Worm (Caenorhabditis elegans) whole organism, L3 larva: Measurements from ENCODE around the gene F42E11.3.

ENCODE experiments used
- ZK546.5 ChIP-seq: sonication (generic microtip); optimal IDR thresholded peaks from 2 replicates; lab custom pipeline; 2017; ENCODE audit warnings: missing biosample characterization, missing genetic modification characterization
- aly-2 ChIP-seq: fragments of 150-350 bp; optimal IDR thresholded peaks from 2 replicates; lab custom pipeline; 2014; ENCODE audit warnings: missing biosample characterization, missing genetic modification characterization
- ceh-16 ChIP-seq: sonication (generic microtip); optimal IDR thresholded peaks from 2 replicates; lab custom pipeline; 2017; ENCODE audit warnings: missing biosample characterization, missing genetic modification characterization
- ceh-82 ChIP-seq: fragments of 150-350 bp; optimal IDR thresholded peaks from 2 replicates; lab custom pipeline; 2014; ENCODE audit warnings: missing biosample characterization, missing genetic modification characterization
- ceh-9 ChIP-seq: sonication (generic microtip); optimal IDR thresholded peaks from 2 replicates; lab custom pipeline; 2018; ENCODE audit warnings: missing biosample characterization, missing genetic modification characterization
- egl-5 ChIP-seq: fragments of 150-350 bp; optimal IDR thresholded peaks from 2 replicates; lab custom pipeline; 2017; ENCODE audit warnings: missing biosample characterization, missing genetic modification reagents, missing genetic modification characterization, inconsistent platforms
- elt-1 ChIP-seq: fragments of 150-350 bp; optimal IDR thresholded peaks from 2 replicates; lab custom pipeline; 2014; ENCODE audit warnings: missing biosample characterization, missing genetic modification characterization
- elt-2 ChIP-seq: sonication (generic microtip); optimal IDR thresholded peaks from 2 replicates; lab custom pipeline; 2016; ENCODE audit warnings: missing genetic modification reagents, mild to moderate bottlenecking, missing genetic modification characterization, missing compliant biosample characterization
- elt-3 ChIP-seq, 3 experiments: fragments of 150-350 bp in 1 of 3; sonication (generic microtip) in 2 of 3; optimal IDR thresholded peaks; 2 replicates in 2 of 3; 4 replicates in 1 of 3; lab custom pipeline; 2014 to 2017; ENCODE audit warnings: missing biosample characterization in 3 of 3, missing genetic modification characterization in 3 of 3
- fkh-10 ChIP-seq: sonication (generic microtip); optimal IDR thresholded peaks from 2 replicates; lab custom pipeline; 2017; ENCODE audit warnings: missing biosample characterization, missing genetic modification reagents, missing genetic modification characterization
- hmg-11 ChIP-seq: sonication (generic microtip); optimal IDR thresholded peaks from 2 replicates; lab custom pipeline; 2016; ENCODE audit warnings: missing genetic modification characterization, missing compliant biosample characterization
- jun-1 ChIP-seq: fragments of 150-350 bp; optimal IDR thresholded peaks from 2 replicates; lab custom pipeline; 2014; ENCODE audit warnings: missing biosample characterization, missing genetic modification reagents, missing genetic modification characterization
- lin-15B ChIP-seq: fragments of 150-350 bp; optimal IDR thresholded peaks from 2 replicates; lab custom pipeline; 2014; ENCODE audit warnings: missing biosample characterization, missing genetic modification characterization
- lsy-12 ChIP-seq: sonication (generic microtip); optimal IDR thresholded peaks from 2 replicates; lab custom pipeline; 2016; ENCODE audit warnings: mild to moderate bottlenecking, missing genetic modification characterization, missing compliant biosample characterization
- mdl-1 ChIP-seq: fragments of 150-350 bp; optimal IDR thresholded peaks from 2 replicates; lab custom pipeline; 2014; ENCODE audit warnings: missing biosample characterization, missing genetic modification characterization
- mml-1 ChIP-seq: fragments of 150-350 bp; sonication (generic microtip); optimal IDR thresholded peaks from 3 replicates; lab custom pipeline; 2014; ENCODE audit warnings: missing biosample characterization, missing genetic modification characterization
- nfya-1 ChIP-seq: sonication (generic microtip); optimal IDR thresholded peaks from 2 replicates; lab custom pipeline; 2017; ENCODE audit warnings: missing genetic modification characterization, mild to moderate bottlenecking, missing compliant biosample characterization, antibody characterized with exemption, moderate library complexity; ENCODE audit not compliant: insufficient read depth
- nhr-11 ChIP-seq: fragments of 150-350 bp; optimal IDR thresholded peaks from 2 replicates; lab custom pipeline; 2014; ENCODE audit warnings: missing biosample characterization, missing genetic modification characterization
- nhr-12 ChIP-seq: fragments of 150-350 bp; optimal IDR thresholded peaks from 2 replicates; lab custom pipeline; 2014; ENCODE audit warnings: missing biosample characterization, missing genetic modification characterization
- nhr-23 ChIP-seq: fragments of 150-350 bp; optimal IDR thresholded peaks from 2 replicates; lab custom pipeline; 2014; ENCODE audit warnings: missing biosample characterization, missing genetic modification reagents, missing genetic modification characterization
- nhr-237 ChIP-seq: fragments of 150-350 bp; optimal IDR thresholded peaks from 2 replicates; lab custom pipeline; 2014; ENCODE audit warnings: missing biosample characterization, missing genetic modification characterization
- nhr-25 ChIP-seq: sonication (generic microtip); optimal IDR thresholded peaks from 2 replicates; lab custom pipeline; 2017; ENCODE audit warnings: missing biosample characterization, missing genetic modification characterization
- nhr-28 ChIP-seq: fragments of 150-350 bp; optimal IDR thresholded peaks from 2 replicates; lab custom pipeline; 2014; ENCODE audit warnings: missing biosample characterization, missing genetic modification characterization
- nhr-43 ChIP-seq: sonication (generic microtip); optimal IDR thresholded peaks from 2 replicates; lab custom pipeline; 2016; ENCODE audit warnings: mild to moderate bottlenecking, missing genetic modification characterization, missing compliant biosample characterization; ENCODE audit not compliant: poor library complexity, severe bottlenecking
- nhr-67 ChIP-seq: fragments of 150-350 bp; optimal IDR thresholded peaks from 2 replicates; lab custom pipeline; 2014; ENCODE audit warnings: missing biosample characterization, missing genetic modification characterization
- pha-4 ChIP-seq: fragments of 150-350 bp; optimal IDR thresholded peaks from 2 replicates; lab custom pipeline; 2014; ENCODE audit warnings: missing biosample characterization, missing genetic modification reagents, missing genetic modification characterization
- pqm-1 ChIP-seq: fragments of 150-350 bp; optimal IDR thresholded peaks from 2 replicates; lab custom pipeline; 2017; ENCODE audit warnings: missing biosample characterization, missing genetic modification characterization, inconsistent platforms
- sea-2 ChIP-seq: fragments of 150-350 bp; sonication (generic microtip); optimal IDR thresholded peaks from 4 replicates; lab custom pipeline; 2014; ENCODE audit warnings: missing biosample characterization, missing genetic modification reagents, missing genetic modification characterization
- skn-1 ChIP-seq: fragments of 150-350 bp; optimal IDR thresholded peaks from 2 replicates; lab custom pipeline; 2014; ENCODE audit warnings: missing biosample characterization, missing genetic modification characterization
- snpc-4 ChIP-seq: fragments of 150-350 bp; optimal IDR thresholded peaks from 2 replicates; lab custom pipeline; 2014; ENCODE audit warnings: missing biosample characterization, missing genetic modification characterization
- tbx-2 ChIP-seq: sonication (generic microtip); optimal IDR thresholded peaks from 2 replicates; lab custom pipeline; 2016; ENCODE audit warnings: mild to moderate bottlenecking, missing genetic modification characterization, missing compliant biosample characterization
- unc-39 ChIP-seq: sonication (generic microtip); optimal IDR thresholded peaks from 4 replicates; lab custom pipeline; 2017; ENCODE audit warnings: missing biosample characterization, missing genetic modification characterization
- unc-62 ChIP-seq: fragments of 150-350 bp; sonication (generic microtip); optimal IDR thresholded peaks from 4 replicates; lab custom pipeline; 2014; ENCODE audit warnings: missing biosample characterization, missing genetic modification reagents, missing genetic modification characterization
- zag-1 ChIP-seq: fragments of 150-350 bp; optimal IDR thresholded peaks from 2 replicates; lab custom pipeline; 2014; ENCODE audit warnings: missing biosample characterization, missing genetic modification characterization
- ztf-11 ChIP-seq: fragments of 150-350 bp; optimal IDR thresholded peaks from 2 replicates; lab custom pipeline; 2014; ENCODE audit warnings: missing biosample characterization, missing genetic modification characterization
- ztf-4 ChIP-seq: fragments of 150-350 bp; optimal IDR thresholded peaks from 2 replicates; lab custom pipeline; 2014; ENCODE audit warnings: missing biosample characterization, missing genetic modification characterization

Gene F42E11.3

ce11 chrX:11375509-11375908 is at the start of gene F42E11.3:
Gene F42E11.3 (minus strand): TSS chrX:11375609.
- TF ChIP-seq nhr-43 (no peak), nhr-237 (no peak), sea-2 (GFP tag; lab: Kevin White, UChicago) (no peak), mml-1 (no peak), nhr-67 (no peak), snpc-4 (no peak), aly-2 (no peak), nfya-1 (no peak), ceh-82 (no peak), tbx-2 (tag; lab: Kevin White, UChicago) (no peak), fkh-10 (GFP tag; lab: Kevin White, UChicago) (no peak), pqm-1 (tag; lab: Kevin White, UChicago) (no peak), egl-5 (tag; lab: Kevin White, UChicago) (no peak)

- no peak for TF ChIP-seq unc-39 (tag; lab: Kevin White, UChicago)
- TF ChIP-seq ztf-11: no peak
- TF ChIP-seq hmg-11 (tag; lab: Kevin White, UChicago): no peak
- peak; percentile 4 for TF ChIP-seq nhr-23 (tag; lab: Kevin White, UChicago)
- no peak for TF ChIP-seq ceh-16 (tag; lab: Kevin White, UChicago)
- peak; percentile 72 for TF ChIP-seq nhr-25 (tag; lab: Kevin White, UChicago)
- no peak for TF ChIP-seq sea-2 (GFP tag; lab: Kevin White, UChicago)
- TF ChIP-seq nhr-12 (tag; lab: Kevin White, UChicago): no peak
- no peak for TF ChIP-seq nhr-28
- no peak for TF ChIP-seq nhr-43
Observed at ce11 chrX:11419988-11420387, 44.6 kb upstream of the F42E11.3 start, which contains the start of gene F46C3.6. Gene F46C3.6 (minus strand): TSS chrX:11420074.

- TF ChIP-seq ztf-11: no peak
- no peak for TF ChIP-seq mdl-1
- no peak for TF ChIP-seq egl-5 (tag; lab: Kevin White, UChicago)
- TF ChIP-seq nhr-11 (tag; lab: Kevin White, UChicago): no peak
- TF ChIP-seq zag-1 (tag; lab: Kevin White, UChicago): no peak
- TF ChIP-seq snpc-4: no peak
- TF ChIP-seq pqm-1 (tag; lab: Kevin White, UChicago): no peak
- TF ChIP-seq lin-15B (tag; lab: Kevin White, UChicago): no peak
- TF ChIP-seq unc-62 (GFP tag; lab: Kevin White, UChicago): no peak
- no peak for TF ChIP-seq elt-3 (tag; optimal IDR thresholded peaks at IDR 0.05; lab: Kevin White, UChicago)
- no peak for TF ChIP-seq skn-1 (tag; lab: Kevin White, UChicago)
- TF ChIP-seq unc-39 (tag; lab: Kevin White, UChicago): no peak
- no peak for TF ChIP-seq nhr-237
- no peak for TF ChIP-seq ZK546.5 (tag; lab: Kevin White, UChicago)
- peak; percentile 10 for TF ChIP-seq pha-4
- peak; percentile 24 for TF ChIP-seq elt-2 (tag; lab: Kevin White, UChicago)
- no peak for TF ChIP-seq lsy-12 (tag; lab: Kevin White, UChicago)
- TF ChIP-seq, all 47 proteins: peak for 2
Observed at ce11 chrX:11418667-11419066, 43.3 kb upstream of the F42E11.3 start, which contains the start of gene F46C3.2. Gene F46C3.2 (minus strand): TSS chrX:11418767.

ce11 chrX:11414837-11415550 is 39.6 kb upstream of the F42E11.3 start, which contains the start of gene pek-1:
Gene pek-1 (minus strand): TSS chrX:11414887.
- no peak for TF ChIP-seq ceh-9 (tag; lab: Kevin White, UChicago)
- TF ChIP-seq egl-5 (tag; lab: Kevin White, UChicago): peak; percentile 52
- TF ChIP-seq elt-2 (tag; lab: Kevin White, UChicago): peak; percentile 72
- TF ChIP-seq zag-1 (tag; lab: Kevin White, UChicago): no peak
- TF ChIP-seq hmg-11 (tag; lab: Kevin White, UChicago): peak; percentile 25
- no peak for TF ChIP-seq sea-2 (GFP tag; lab: Kevin White, UChicago)
- peak; percentile 2 for TF ChIP-seq skn-1 (tag; lab: Kevin White, UChicago)
- peak; percentile 20 for TF ChIP-seq mdl-1
- TF ChIP-seq ztf-4 (tag; lab: Kevin White, UChicago): no peak
- no peak for TF ChIP-seq elt-1 (tag; lab: Kevin White, UChicago)
- no peak for TF ChIP-seq unc-62 (GFP tag; lab: Kevin White, UChicago)
- no peak for TF ChIP-seq fkh-10 (GFP tag; lab: Kevin White, UChicago)
- TF ChIP-seq aly-2: no peak
- peak; percentile 2 for TF ChIP-seq nhr-43
- TF ChIP-seq lsy-12 (tag; lab: Kevin White, UChicago): no peak
- peak; percentile 75 for TF ChIP-seq pha-4
- no peak for TF ChIP-seq ZK546.5 (tag; lab: Kevin White, UChicago)
- TF ChIP-seq jun-1: peak; percentile 83
- peak; percentile 14 for TF ChIP-seq nfya-1
- TF ChIP-seq nhr-23 (tag; lab: Kevin White, UChicago): peak; percentile 63
- peak; percentile 66 for TF ChIP-seq nhr-25 (tag; lab: Kevin White, UChicago)
- TF ChIP-seq pqm-1 (tag; lab: Kevin White, UChicago): peak; percentile 11
